Fruit fly (Drosophila melanogaster) whole organism, wandering third instar larva: ENCODE measurements around the gene CG15414.

Experiments
- Abd-B ChIP-seq: fragments of >200 bp; optimal IDR thresholded peaks from 2 replicates; lab custom pipeline; 2017; ENCODE audit warnings: missing biosample characterization, missing genetic modification characterization
- CG32264 ChIP-seq: fragments of 200-800 bp; sonication (Bioruptor generic); optimal IDR thresholded peaks from 2 replicates; lab custom pipeline; 2016; ENCODE audit warnings: missing biosample characterization, missing genetic modification characterization
- CG9705 ChIP-seq: fragments of 200-800 bp; sonication (Bioruptor generic); optimal IDR thresholded peaks from 2 replicates; lab custom pipeline; 2018; ENCODE audit warnings: missing biosample characterization, mild to moderate bottlenecking, missing genetic modification characterization
- CrebA ChIP-seq: fragments of 200-800 bp; sonication (Bioruptor generic); optimal IDR thresholded peaks from 2 replicates; lab custom pipeline; 2016; ENCODE audit warnings: missing biosample characterization, mild to moderate bottlenecking, missing genetic modification characterization, borderline replicate concordance
- Dfd ChIP-seq: fragments of >200 bp; optimal IDR thresholded peaks from 2 replicates; lab custom pipeline; 2017; ENCODE audit warnings: missing biosample characterization, missing genetic modification characterization
- Dif ChIP-seq: fragments of 200-275, 200-300 bp; sonication (Bioruptor generic); optimal IDR thresholded peaks from 2 replicates; lab custom pipeline; 2018; ENCODE audit warnings: missing biosample characterization, missing genetic modification characterization; ENCODE audit not compliant: partially characterized antibody
- GATAd ChIP-seq: sonication (Bioruptor generic); optimal IDR thresholded peaks from 2 replicates; lab custom pipeline; 2016; ENCODE audit warnings: missing biosample characterization, missing genetic modification characterization
- HLH106 ChIP-seq: fragments of 200-800 bp; optimal IDR thresholded peaks from 3 replicates; lab custom pipeline; 2019; ENCODE audit warnings: missing biosample characterization, mild to moderate bottlenecking, missing genetic modification characterization, moderate library complexity
- Hnf4 ChIP-seq: fragments of 200-800 bp; sonication (Bioruptor generic); optimal IDR thresholded peaks from 2 replicates; lab custom pipeline; 2016; ENCODE audit warnings: missing biosample characterization, mild to moderate bottlenecking, missing genetic modification characterization
- Hr83 ChIP-seq: fragments of 200-300 bp; sonication (Bioruptor generic); optimal IDR thresholded peaks from 2 replicates; lab custom pipeline; 2016; ENCODE audit warnings: missing biosample characterization, mild to moderate bottlenecking, missing genetic modification characterization, moderate library complexity; ENCODE audit not compliant: poor library complexity, severe bottlenecking
- Mio ChIP-seq: sonication (Bioruptor generic); optimal IDR thresholded peaks from 2 replicates; lab custom pipeline; 2016; ENCODE audit warnings: missing biosample characterization, missing genetic modification characterization
- Myc ChIP-seq: fragments of >200 bp; optimal IDR thresholded peaks from 2 replicates; lab custom pipeline; 2017
- N ChIP-seq: fragments of >200 bp; optimal IDR thresholded peaks from 2 replicates; lab custom pipeline; 2018; ENCODE audit warnings: missing biosample characterization, missing external identifiers, missing genetic modification characterization
- OdsH ChIP-seq: fragments of 200-800 bp; sonication (Bioruptor generic); optimal IDR thresholded peaks from 2 replicates; lab custom pipeline; 2016; ENCODE audit warnings: missing biosample characterization, mild to moderate bottlenecking, missing genetic modification characterization
- Rel ChIP-seq, 2 experiments: fragments of 200-800 bp; sonication (Bioruptor generic) in 1 of 2; optimal IDR thresholded peaks; 2 replicates in 1 of 2; 3 replicates in 1 of 2; lab custom pipeline; 2016 to 2019; ENCODE audit warnings: mild to moderate bottlenecking in 2 of 2, missing biosample characterization in 2 of 2, missing genetic modification characterization in 2 of 2, moderate library complexity in 1 of 2
- Sp1 ChIP-seq: fragments of 200-800 bp; sonication (Bioruptor generic); optimal IDR thresholded peaks from 3 replicates; lab custom pipeline; 2019; ENCODE audit warnings: missing biosample characterization, mild to moderate bottlenecking, missing genetic modification characterization, moderate library complexity
- Vsx2 ChIP-seq: fragments of 200-300, 225-300 bp; sonication (Bioruptor generic); optimal IDR thresholded peaks from 2 replicates; lab custom pipeline; 2018; ENCODE audit warnings: missing biosample characterization, missing genetic modification characterization; ENCODE audit not compliant: partially characterized antibody
- br ChIP-seq: fragments of 200-800 bp; sonication (Bioruptor generic); optimal IDR thresholded peaks from 2 replicates; lab custom pipeline; 2016; ENCODE audit warnings: missing biosample characterization, missing genetic modification characterization
- brk ChIP-seq: fragments of 200-800 bp; sonication (Bioruptor generic); optimal IDR thresholded peaks from 2 replicates; lab custom pipeline; 2016; ENCODE audit warnings: missing biosample characterization, mild to moderate bottlenecking, missing genetic modification characterization
- dl ChIP-seq, 2 experiments: fragments of 175-275, 200-275 bp in 1 of 2; fragments of 200-275 bp in 1 of 2; sonication (Bioruptor generic); optimal IDR thresholded peaks; lab custom pipeline; 2018; ENCODE audit warnings: mild to moderate bottlenecking in 2 of 2, missing biosample characterization in 2 of 2, missing genetic modification characterization in 2 of 2, moderate library complexity in 2 of 2; ENCODE audit not compliant: partially characterized antibody in 2 of 2, insufficient read depth in 1 of 2
- dmrt93B ChIP-seq: fragments of 200-800 bp; sonication (Bioruptor generic); optimal IDR thresholded peaks from 2 replicates; lab custom pipeline; 2018; ENCODE audit warnings: missing biosample characterization, mild to moderate bottlenecking, missing genetic modification characterization
- dsf ChIP-seq: sonication (Bioruptor generic); optimal IDR thresholded peaks from 2 replicates; lab custom pipeline; 2016; ENCODE audit warnings: missing biosample characterization, missing genetic modification characterization, borderline replicate concordance
- ey ChIP-seq: fragments of 200-800 bp; sonication (Bioruptor generic); optimal IDR thresholded peaks from 2 replicates; lab custom pipeline; 2016; ENCODE audit warnings: missing biosample characterization, missing genetic modification characterization
- foxo ChIP-seq, 2 experiments: fragments of 200-800 bp; sonication (Bioruptor generic); optimal IDR thresholded peaks; 2 replicates in 1 of 2; 3 replicates in 1 of 2; lab custom pipeline; 2016 to 2017; ENCODE audit warnings: missing biosample characterization in 2 of 2, missing genetic modification characterization in 2 of 2
- fru ChIP-seq: fragments of 200-800 bp; sonication (Bioruptor generic); optimal IDR thresholded peaks from 3 replicates; lab custom pipeline; 2016; ENCODE audit warnings: missing biosample characterization, mild to moderate bottlenecking, missing genetic modification characterization
- h ChIP-seq: fragments of 200-800 bp; sonication (Bioruptor generic); optimal IDR thresholded peaks from 3 replicates; lab custom pipeline; 2016; ENCODE audit warnings: missing biosample characterization, mild to moderate bottlenecking, missing genetic modification characterization
- jim ChIP-seq: fragments of 175-275, 200-325 bp; sonication (Bioruptor generic); optimal IDR thresholded peaks from 2 replicates; lab custom pipeline; 2016; ENCODE audit warnings: missing biosample characterization, mild to moderate bottlenecking, missing genetic modification characterization
- lola ChIP-seq: fragments of >200 bp; optimal IDR thresholded peaks from 2 replicates; lab custom pipeline; 2017; ENCODE audit warnings: missing biosample characterization, missing genetic modification characterization
- psq ChIP-seq: fragments of 200-800 bp; sonication (Bioruptor generic); optimal IDR thresholded peaks from 3 replicates; lab custom pipeline; 2017; ENCODE audit warnings: missing biosample characterization, mild to moderate bottlenecking, missing genetic modification characterization, moderate library complexity
- rgr ChIP-seq: fragments of 200-800 bp; sonication (Bioruptor generic); optimal IDR thresholded peaks from 3 replicates; lab custom pipeline; 2016; ENCODE audit warnings: missing biosample characterization, mild to moderate bottlenecking, missing genetic modification characterization
- sage ChIP-seq: fragments of 200-800 bp; sonication (Bioruptor generic); optimal IDR thresholded peaks from 2 replicates; lab custom pipeline; 2016; ENCODE audit warnings: missing biosample characterization, mild to moderate bottlenecking, missing genetic modification characterization
- sv ChIP-seq: fragments of 200-800 bp; sonication (Bioruptor generic); optimal IDR thresholded peaks from 3 replicates; lab custom pipeline; 2016; ENCODE audit warnings: missing biosample characterization, missing genetic modification characterization
- usp ChIP-seq: fragments of >200 bp; optimal IDR thresholded peaks from 2 replicates; lab custom pipeline; 2017; ENCODE audit warnings: missing biosample characterization, missing genetic modification characterization
- woc ChIP-seq: sonication (Bioruptor generic); optimal IDR thresholded peaks from 2 replicates; lab custom pipeline; 2016; ENCODE audit warnings: missing biosample characterization, mild to moderate bottlenecking, missing genetic modification characterization

The CG15414 gene

DNA sequence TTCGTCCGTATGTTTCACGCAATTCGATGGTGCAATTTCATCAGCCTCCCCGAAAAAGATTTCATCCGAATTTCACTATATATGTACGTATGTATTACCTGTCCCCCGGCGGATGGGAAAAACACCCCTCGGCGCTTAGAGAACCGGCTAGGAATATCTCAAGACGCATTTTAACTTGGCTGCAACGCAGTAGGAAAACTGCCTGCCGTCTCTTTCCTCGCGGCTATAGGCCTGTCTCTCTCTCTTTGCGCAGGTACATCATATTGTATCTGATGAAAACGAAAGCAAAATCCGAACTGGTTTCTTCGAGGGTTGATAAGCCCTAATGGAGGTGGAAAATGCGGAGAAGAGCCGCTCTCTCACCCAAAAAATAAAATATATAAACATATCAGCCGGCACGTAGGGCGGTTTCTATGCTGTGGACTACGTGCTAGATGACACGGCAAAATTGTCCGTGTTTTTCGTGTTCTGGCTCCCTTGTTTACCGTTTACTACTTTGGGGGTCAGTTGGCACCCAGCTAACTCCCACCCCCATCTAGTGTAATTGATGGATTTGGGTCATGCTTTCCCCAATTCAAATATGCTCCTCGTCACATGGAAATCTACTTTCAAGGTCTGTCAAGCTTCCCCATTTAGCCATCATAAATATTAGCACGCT, 14.3 kb downstream of the CG15414 start:
- TF ChIP-seq N (GFP tag; lab: Kevin White, UChicago) (no peak), Vsx2 (GFP tag; lab: Kevin White, UChicago) (no peak), Hr83 (peak; percentile 9), sv (no peak), Mio (no peak), ey (GFP tag; lab: Kevin White, UChicago) (no peak)
- TF ChIP-seq, all 38 proteins: peak for 1

DNA sequence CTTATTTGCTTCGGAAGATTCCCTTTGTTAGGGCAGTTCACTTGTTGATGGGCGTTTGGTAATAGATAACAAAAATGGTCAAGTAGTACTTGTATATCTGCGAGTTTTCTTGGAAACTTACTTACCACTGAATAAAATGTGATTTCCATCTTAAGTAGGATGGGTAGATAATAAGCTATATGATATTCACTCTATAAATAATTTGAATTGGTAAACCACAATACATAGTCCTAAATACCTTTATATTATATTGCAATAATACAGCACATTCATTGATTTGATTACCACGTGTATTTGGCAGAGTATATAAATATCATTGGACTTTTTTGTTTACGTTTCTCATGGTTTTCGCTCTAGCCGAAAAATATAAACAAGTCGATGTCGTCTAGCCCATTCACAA, 14.9 kb downstream of the CG15414 start:
- no peak for TF ChIP-seq Sp1
- no peak for TF ChIP-seq brk
- no peak for TF ChIP-seq GATAd (GFP tag; lab: Kevin White, UChicago)
- no peak for TF ChIP-seq CrebA (GFP tag; lab: Kevin White, UChicago)
- no peak for TF ChIP-seq usp (GFP tag; lab: Kevin White, UChicago)
- TF ChIP-seq Rel (GFP tag; optimal IDR thresholded peaks at IDR 0.05; lab: Kevin White, UChicago) = no peak
- no peak for TF ChIP-seq Rel (tag; optimal IDR thresholded peaks at IDR 0.05; lab: Kevin White, UChicago)
- peak; percentile 11 for TF ChIP-seq ey (GFP tag; lab: Kevin White, UChicago)
- TF ChIP-seq HLH106 (tag; lab: Kevin White, UChicago) = peak; percentile 3
- TF ChIP-seq Abd-B (GFP tag; lab: Kevin White, UChicago) = no peak
- TF ChIP-seq psq (GFP tag; lab: Kevin White, UChicago) = no peak
- no peak for TF ChIP-seq Myc (lab: Kevin White, UChicago)
- TF ChIP-seq dmrt93B (GFP tag; lab: Kevin White, UChicago) = peak; percentile 10
- peak in 1 of 2 experiments; percentile 35 for TF ChIP-seq foxo (GFP tag; optimal IDR thresholded peaks at IDR 0.05; lab: Kevin White, UChicago)
- TF ChIP-seq Mio = no peak
- peak; percentile 27 for TF ChIP-seq rgr
- no peak for TF ChIP-seq sage (GFP tag; lab: Kevin White, UChicago)
- peak; percentile 41 for TF ChIP-seq fru (GFP tag; lab: Kevin White, UChicago)

dm6 chr2L:3475168-3475567, 15.7 kb downstream of the CG15414 start:
- peak; percentile 45 for TF ChIP-seq HLH106 (tag; lab: Kevin White, UChicago)
- no peak for TF ChIP-seq dl (GFP tag; optimal IDR thresholded peaks at IDR 0.05; lab: Kevin White, UChicago; ENCODE audit: insufficient read depth in 1 of 2, partially characterized antibody in 2 of 2)
- no peak for TF ChIP-seq dmrt93B (GFP tag; lab: Kevin White, UChicago)
- TF ChIP-seq foxo (GFP tag; optimal IDR thresholded peaks at IDR 0.05; lab: Kevin White, UChicago) = peak in 1 of 2 experiments; percentile 28
- TF ChIP-seq Hr83 = no peak
- no peak for TF ChIP-seq brk
- peak; percentile 40 for TF ChIP-seq OdsH (GFP tag; lab: Kevin White, UChicago)
- TF ChIP-seq fru (GFP tag; lab: Kevin White, UChicago) = peak; percentile 29
- TF ChIP-seq rgr = peak; percentile 57
- TF ChIP-seq sage (GFP tag; lab: Kevin White, UChicago) = no peak
- TF ChIP-seq Mio = no peak
- peak; percentile 38 for TF ChIP-seq psq (GFP tag; lab: Kevin White, UChicago)
- TF ChIP-seq ey (GFP tag; lab: Kevin White, UChicago) = peak; percentile 31
- TF ChIP-seq Sp1 = peak; percentile 41
- TF ChIP-seq Vsx2 (GFP tag; lab: Kevin White, UChicago) = no peak
- TF ChIP-seq Hnf4 (GFP tag; lab: Kevin White, UChicago) = peak; percentile 87
- no peak for TF ChIP-seq woc (GFP tag; lab: Kevin White, UChicago)
- TF ChIP-seq h (GFP tag; lab: Kevin White, UChicago) = peak; percentile 57
- TF ChIP-seq dsf (GFP tag; lab: Kevin White, UChicago) = no peak
- TF ChIP-seq CG32264 (GFP tag; lab: Kevin White, UChicago) = no peak
- TF ChIP-seq Dfd = no peak
- no peak for TF ChIP-seq Rel (GFP tag; optimal IDR thresholded peaks at IDR 0.05; lab: Kevin White, UChicago)
- TF ChIP-seq Rel (tag; optimal IDR thresholded peaks at IDR 0.05; lab: Kevin White, UChicago) = peak; percentile 14

DNA sequence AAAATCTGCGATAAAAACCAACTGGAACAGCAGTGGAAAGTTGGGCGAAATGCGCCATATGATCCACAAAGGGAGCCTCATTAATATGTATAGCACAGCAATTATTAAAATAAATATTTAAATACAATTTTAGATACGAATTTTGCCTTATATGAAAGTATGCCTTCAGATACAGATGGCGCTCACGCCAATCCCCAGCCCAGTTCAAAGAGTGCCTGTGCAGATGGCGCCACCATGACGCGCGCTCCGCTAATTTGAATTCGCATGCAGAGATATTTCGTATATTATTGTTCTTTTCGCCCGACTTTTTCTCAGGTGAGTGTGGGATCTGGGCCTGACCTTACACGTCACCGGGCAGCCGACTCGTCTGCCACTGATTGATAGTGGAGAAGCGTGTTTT, 18.6 kb downstream of the CG15414 start, which contains the start of gene Pgant4:
TSS of gene Pgant4 (plus strand) at position 362 of the 400 bp plus-strand sequence.
- no peak for TF ChIP-seq lola (GFP tag; lab: Kevin White, UChicago)
- no peak for TF ChIP-seq br (GFP tag; lab: Kevin White, UChicago)
- no peak for TF ChIP-seq dl (GFP tag; optimal IDR thresholded peaks at IDR 0.05; lab: Kevin White, UChicago; ENCODE audit: insufficient read depth in 1 of 2, partially characterized antibody in 2 of 2)
- TF ChIP-seq ey (GFP tag; lab: Kevin White, UChicago) = no peak
- peak; percentile 32 for TF ChIP-seq Hr83
- TF ChIP-seq OdsH (GFP tag; lab: Kevin White, UChicago) = peak; percentile 25
- TF ChIP-seq rgr = no peak
- TF ChIP-seq fru (GFP tag; lab: Kevin White, UChicago) = no peak
- TF ChIP-seq jim (GFP tag; lab: Kevin White, UChicago) = no peak
- TF ChIP-seq HLH106 (tag; lab: Kevin White, UChicago) = peak; percentile 53
- peak; percentile 60 for TF ChIP-seq Myc (lab: Kevin White, UChicago)
- no peak for TF ChIP-seq Abd-B (GFP tag; lab: Kevin White, UChicago)
- peak; percentile 31 for TF ChIP-seq sv
- TF ChIP-seq CG9705 (GFP tag; lab: Kevin White, UChicago) = peak; percentile 22
- TF ChIP-seq Dif (GFP tag; lab: Kevin White, UChicago) = no peak
